Worm (Caenorhabditis elegans): ENCODE data around the gene F02C12.1.

Gene F02C12.1

DNA sequence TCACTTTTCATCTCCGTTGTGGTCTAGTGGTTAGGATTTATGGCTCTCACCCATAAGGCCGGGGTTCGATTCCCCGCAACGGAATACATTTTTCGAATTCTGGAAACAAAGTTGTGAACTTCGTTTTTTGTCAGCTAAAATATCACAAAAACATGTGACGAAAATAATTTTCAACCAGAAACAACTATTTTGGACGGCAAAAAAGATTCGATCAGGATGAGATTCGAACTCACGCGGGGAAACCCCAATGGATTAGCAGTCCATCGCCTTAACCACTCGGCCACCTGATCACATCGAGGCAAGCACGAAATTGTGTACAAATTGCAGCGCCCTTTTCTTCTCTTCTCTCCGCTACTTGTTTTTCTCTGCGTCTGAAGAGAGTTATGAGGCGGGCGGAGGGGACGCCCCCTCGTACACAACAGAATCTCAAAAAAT lies 46.8 kb downstream of the F02C12.1 start (continued):
- TF ChIP-seq zfp-2 (tag; optimal IDR thresholded peaks at IDR 0.05): peak; percentile 51
- peak; percentile 33; the same call in 1 of the 2 replicates for TF ChIP-seq ceh-44 (GFP tag; IDR thresholded peaks at IDR 0.05)
- peak; percentile 71 for TF ChIP-seq php-3 (GFP tag; IDR thresholded peaks at IDR 0.05)
- peak in 1 of 2 experiments; percentile 88; a peak in 2 of 4 replicates for TF ChIP-seq madf-5 (GFP tag; IDR thresholded peaks at IDR 0.05)
- TF ChIP-seq nhr-77 (tag; optimal IDR thresholded peaks at IDR 0.05): peak; percentile 58
- 0 out of 2 replicates have a peak, but pooled peaks have one; percentile 71 for TF ChIP-seq Y105C5A.15 (GFP tag; IDR thresholded peaks at IDR 0.05)
- TF ChIP-seq nhr-111 (GFP tag; optimal IDR thresholded peaks at IDR 0.05): peak; percentile 57
- peak; percentile 79; the same call in 1 of the 2 replicates for TF ChIP-seq D1046.2 (GFP tag; IDR thresholded peaks at IDR 0.05)
- TF ChIP-seq lir-3 (tag; optimal IDR thresholded peaks at IDR 0.05): peak; percentile 78
- peak; percentile 75 for TF ChIP-seq aha-1 (tag)
- peak; percentile 90 for TF ChIP-seq tra-1 (GFP tag; IDR thresholded peaks at IDR 0.05)
- peak; percentile 63 for TF ChIP-seq gei-8 (GFP tag; optimal IDR thresholded peaks at IDR 0.05)
- peak; percentile 83 for TF ChIP-seq saeg-2 (GFP tag; IDR thresholded peaks at IDR 0.05)
- peak; percentile 54 for TF ChIP-seq F10B5.3 (tag; optimal IDR thresholded peaks at IDR 0.05)
- peak; percentile 14 for TF ChIP-seq jun-1 (tag; optimal IDR thresholded peaks at IDR 0.05)
- peak; percentile 93 for TF ChIP-seq daf-19 (GFP tag; conservative IDR thresholded peaks at IDR 0.05)
- peak; percentile 62 for TF ChIP-seq T20F7.1 (GFP tag; optimal IDR thresholded peaks at IDR 0.05)
- peak; percentile 48; the same call in 1 of the 2 replicates for TF ChIP-seq lin-1 (GFP tag; IDR thresholded peaks at IDR 0.05)
- peak; percentile 84 for TF ChIP-seq mep-1 (tag; optimal IDR thresholded peaks at IDR 0.05)
- peak; percentile 73 to 81 for TF ChIP-seq daf-16 (GFP tag; optimal IDR thresholded peaks at IDR 0.05)
- TF ChIP-seq daf-16 (tag; optimal IDR thresholded peaks at IDR 0.05): peak; percentile 69
- peak; percentile 29 for TF ChIP-seq dpl-1 (GFP tag; optimal IDR thresholded peaks at IDR 0.05)
- TF ChIP-seq madf-9 (GFP tag; conservative IDR thresholded peaks at IDR 0.05): peak; percentile 61
- TF ChIP-seq lin-38 (GFP tag; IDR thresholded peaks at IDR 0.05): peak; percentile 76
- TF ChIP-seq nhr-102 (tag; optimal IDR thresholded peaks at IDR 0.05): peak; percentile 82
- TF ChIP-seq dmd-9 (GFP tag; IDR thresholded peaks at IDR 0.05): peak; percentile 70
- TF ChIP-seq dve-1 (tag; optimal IDR thresholded peaks at IDR 0.05; ENCODE audit: insufficient read depth): peak; percentile 68
- peak; percentile 83 for TF ChIP-seq hlh-11 (tag; optimal IDR thresholded peaks at IDR 0.05)
- 0 out of 2 replicates have a peak, but pooled peaks have one; percentile 62 for TF ChIP-seq nhr-42 (GFP tag; IDR thresholded peaks at IDR 0.05)
- 0 out of 2 replicates have a peak, but pooled peaks have one; percentile 68 for TF ChIP-seq F44E2.7 (GFP tag; IDR thresholded peaks at IDR 0.05)
- peak; percentile 82 for TF ChIP-seq spr-3 (GFP tag; optimal IDR thresholded peaks at IDR 0.05)
- peak; percentile 82 for TF ChIP-seq nhr-48 (tag; optimal IDR thresholded peaks at IDR 0.05)
- TF ChIP-seq ctbp-1 (GFP tag; IDR thresholded peaks at IDR 0.05): peak; percentile 88; the same call in 1 of the 2 replicates
- TF ChIP-seq F26F4.8 (GFP tag; conservative IDR thresholded peaks at IDR 0.05): peak; percentile 75
- TF ChIP-seq F49E8.2 (tag; optimal IDR thresholded peaks at IDR 0.05; ENCODE audit: borderline replicate concordance): peak; percentile 45
- peak; percentile 54 for TF ChIP-seq unc-130 (GFP tag; optimal IDR thresholded peaks at IDR 0.05)
- peak; percentile 82 for TF ChIP-seq snpc-1.2 (GFP tag; IDR thresholded peaks at IDR 0.05)
- peak; percentile 29 for TF ChIP-seq ceh-32 (tag; optimal IDR thresholded peaks at IDR 0.05; ENCODE audit: poor library complexity)
- peak; percentile 38 for TF ChIP-seq nhr-11 (tag; optimal IDR thresholded peaks at IDR 0.05)
- peak; percentile 77; the same call in 1 of the 2 replicates for TF ChIP-seq ZK337.2 (GFP tag; IDR thresholded peaks at IDR 0.05)
- TF ChIP-seq hmg-1.1 (GFP tag; IDR thresholded peaks at IDR 0.05): peak; percentile 91
- TF ChIP-seq nhr-28 (tag; optimal IDR thresholded peaks at IDR 0.05): peak; percentile 17
- peak; percentile 43; the same call in 1 of the 2 replicates for TF ChIP-seq mxl-2 (GFP tag; conservative IDR thresholded peaks at IDR 0.05)
- TF ChIP-seq zip-11 (GFP tag; IDR thresholded peaks at IDR 0.05): 0 out of 2 replicates have a peak, but pooled peaks have one; percentile 38
- peak; percentile 88 for TF ChIP-seq hlh-30 (tag; optimal IDR thresholded peaks at IDR 0.05; ENCODE audit: insufficient read depth)
